Fruit fly (Drosophila melanogaster) whole organism, embryonic: ENCODE measurements around the gene CG46412.

ENCODE experiments used
- Adf1 ChIP-seq: fragments of 200-800 bp; sonication (Bioruptor generic); IDR thresholded peaks from 2 replicates; pipeline ENCODE4 v1.3.6; 2022; ENCODE audit warnings: missing biosample characterization, missing genetic modification characterization
- B-H1 ChIP-seq: fragments of 200-800 bp; sonication (Bioruptor generic); IDR thresholded peaks from 3 replicates; pipeline ENCODE4 v1.3.6; 2022; ENCODE audit warnings: missing biosample characterization, missing genetic modification characterization
- Bteb2 ChIP-seq: fragments of 200-800 bp; sonication (Bioruptor generic); optimal IDR thresholded peaks from 2 replicates; lab custom pipeline; 2016; ENCODE audit warnings: missing biosample characterization, missing genetic modification characterization
- CG11560 ChIP-seq: fragments of 200-800 bp; sonication (Bioruptor generic); IDR thresholded peaks from 3 replicates; pipeline ENCODE4 v1.3.6; 2022; ENCODE audit warnings: missing biosample characterization, missing genetic modification characterization
- CG12071 ChIP-seq: fragments of 200-800 bp; sonication (Bioruptor generic); optimal IDR thresholded peaks from 3 replicates; lab custom pipeline; 2018; ENCODE audit warnings: missing biosample characterization, mild to moderate bottlenecking, missing genetic modification characterization
- CG13894 ChIP-seq: fragments of 200-800 bp; sonication (Bioruptor generic); optimal IDR thresholded peaks from 3 replicates; lab custom pipeline; 2018; ENCODE audit warnings: missing biosample characterization, mild to moderate bottlenecking, missing genetic modification characterization, moderate library complexity
- CG17186 ChIP-seq: fragments of 200-800 bp; sonication (Bioruptor generic); optimal IDR thresholded peaks from 3 replicates; lab custom pipeline; 2017; ENCODE audit warnings: missing biosample characterization, missing genetic modification reagents, missing genetic modification characterization
- CG17802 ChIP-seq: fragments of 200-800 bp; sonication (Bioruptor generic); optimal IDR thresholded peaks from 2 replicates; lab custom pipeline; 2018; ENCODE audit warnings: missing biosample characterization, mild to moderate bottlenecking, missing genetic modification characterization, moderate library complexity
- CG18011 ChIP-seq: fragments of 200-800 bp; sonication (Bioruptor generic); optimal IDR thresholded peaks from 2 replicates; lab custom pipeline; 2017; ENCODE audit warnings: missing biosample characterization, missing genetic modification characterization, mild to moderate bottlenecking, moderate library complexity, missing genotype
- CG1832 ChIP-seq: fragments of 200-800 bp; sonication (Bioruptor generic); optimal IDR thresholded peaks from 2 replicates; lab custom pipeline; 2017; ENCODE audit warnings: missing biosample characterization, mild to moderate bottlenecking, missing genetic modification characterization, inconsistent platforms
- CG18619 ChIP-seq: fragments of 200-800 bp; sonication (Bioruptor generic); optimal IDR thresholded peaks from 3 replicates; lab custom pipeline; 2017; ENCODE audit warnings: missing biosample characterization, mild to moderate bottlenecking, missing genetic modification characterization
- CG30020 ChIP-seq: fragments of 200-800 bp; optimal IDR thresholded peaks from 2 replicates; lab custom pipeline; 2019; ENCODE audit warnings: missing biosample characterization, mild to moderate bottlenecking, missing genetic modification characterization, moderate library complexity
- CG34376 ChIP-seq: fragments of 200-800 bp; sonication (Bioruptor generic); optimal IDR thresholded peaks from 2 replicates; lab custom pipeline; 2018; ENCODE audit warnings: missing biosample characterization, mild to moderate bottlenecking, missing genetic modification characterization
- CG6765 ChIP-seq: fragments of 200-800 bp; sonication (Bioruptor generic); optimal IDR thresholded peaks from 3 replicates; lab custom pipeline; 2017; ENCODE audit warnings: missing biosample characterization, mild to moderate bottlenecking, missing genetic modification characterization
- CG7556 ChIP-seq: fragments of 200-800 bp; sonication (Bioruptor generic); optimal IDR thresholded peaks from 2 replicates; lab custom pipeline; 2017; ENCODE audit warnings: missing biosample characterization, mild to moderate bottlenecking, missing genetic modification characterization
- Deaf1 ChIP-seq: fragments of 200-800 bp; optimal IDR thresholded peaks from 3 replicates; lab custom pipeline; 2019; ENCODE audit warnings: missing biosample characterization, mild to moderate bottlenecking, missing genetic modification characterization, moderate library complexity
- Dfd ChIP-seq, 2 experiments: fragments of >200 bp; optimal IDR thresholded peaks; 2 replicates each; lab custom pipeline; 2017; ENCODE audit warnings: missing biosample characterization in 2 of 2, missing genetic modification characterization in 2 of 2
- Doc3 ChIP-seq: fragments of 200-800 bp; sonication (Bioruptor generic); IDR thresholded peaks from 3 replicates; pipeline ENCODE4 v1.3.6; 2022; ENCODE audit warnings: missing biosample characterization, missing genetic modification characterization; ENCODE audit not compliant: partially characterized antibody
- ERR ChIP-seq: fragments of 200-800 bp; sonication (Bioruptor generic); optimal IDR thresholded peaks from 2 replicates; lab custom pipeline; 2016; ENCODE audit warnings: missing biosample characterization, missing genetic modification characterization
- Fer2 ChIP-seq: fragments of 200-800 bp; sonication (Bioruptor generic); optimal IDR thresholded peaks from 2 replicates; lab custom pipeline; 2018; ENCODE audit warnings: missing biosample characterization, mild to moderate bottlenecking, missing genetic modification characterization, moderate library complexity
- HmgZ ChIP-seq: fragments of 200-800 bp; sonication (Bioruptor generic); optimal IDR thresholded peaks from 2 replicates; lab custom pipeline; 2018; ENCODE audit warnings: missing biosample characterization, mild to moderate bottlenecking, missing genetic modification characterization
- Lpt ChIP-seq: fragments of >200 bp; optimal IDR thresholded peaks from 2 replicates; lab custom pipeline; 2018; ENCODE audit warnings: missing biosample characterization, missing genetic modification characterization
- Mad ChIP-seq: fragments of 200-800 bp; sonication (Bioruptor generic); optimal IDR thresholded peaks from 2 replicates; lab custom pipeline; 2016; ENCODE audit warnings: missing biosample characterization, missing genetic modification characterization
- Sox102F ChIP-seq: fragments of 200-800 bp; sonication (Bioruptor generic); optimal IDR thresholded peaks from 2 replicates; lab custom pipeline; 2018; ENCODE audit warnings: missing biosample characterization, mild to moderate bottlenecking, missing genetic modification characterization, moderate library complexity
- bowl ChIP-seq: fragments of 200-800 bp; sonication (Bioruptor generic); IDR thresholded peaks from 2 replicates; pipeline ENCODE4 v1.3.6; 2022; ENCODE audit warnings: missing biosample characterization, missing genetic modification characterization
- chinmo ChIP-seq: fragments of 200-800 bp; sonication (Bioruptor generic); IDR thresholded peaks from 4 replicates; pipeline ENCODE4 v1.3.6; 2022; ENCODE audit warnings: missing biosample characterization, missing genetic modification characterization; ENCODE audit not compliant: partially characterized antibody
- chn ChIP-seq: fragments of 200-800 bp; sonication (Bioruptor generic); optimal IDR thresholded peaks from 2 replicates; lab custom pipeline; 2016; ENCODE audit warnings: missing biosample characterization, missing genetic modification characterization
- danr ChIP-seq: fragments of 200-800 bp; sonication (Bioruptor generic); IDR thresholded peaks from 2 replicates; pipeline ENCODE4 v1.3.6; 2022; ENCODE audit warnings: missing biosample characterization, missing genetic modification characterization
- dmrt11E ChIP-seq: fragments of 200-800 bp; sonication (Bioruptor generic); optimal IDR thresholded peaks from 3 replicates; lab custom pipeline; 2018; ENCODE audit warnings: missing biosample characterization, mild to moderate bottlenecking, missing genetic modification characterization, moderate library complexity
- en ChIP-seq: fragments of 200-800 bp; sonication (Bioruptor generic); optimal IDR thresholded peaks from 2 replicates; lab custom pipeline; 2016; ENCODE audit warnings: missing biosample characterization, missing genetic modification characterization
- gsb-n ChIP-seq: fragments of 200-800 bp; sonication (Bioruptor generic); optimal IDR thresholded peaks from 3 replicates; lab custom pipeline; 2018; ENCODE audit warnings: missing biosample characterization, mild to moderate bottlenecking, missing genetic modification characterization
- nerfin-1 ChIP-seq: fragments of 200-800 bp; sonication (Bioruptor generic); optimal IDR thresholded peaks from 3 replicates; lab custom pipeline; 2019; ENCODE audit warnings: missing biosample characterization, mild to moderate bottlenecking, missing genetic modification characterization, moderate library complexity
- onecut ChIP-seq: fragments of 200-800 bp; sonication (Bioruptor generic); IDR thresholded peaks from 2 replicates; pipeline ENCODE4 v1.3.6; 2022; ENCODE audit warnings: missing biosample characterization, missing genetic modification characterization
- so ChIP-seq: fragments of 200-800 bp; sonication (Bioruptor generic); IDR thresholded peaks from 3 replicates; pipeline ENCODE4 v1.3.6; 2022; ENCODE audit warnings: missing biosample characterization, missing genetic modification characterization
- ssp ChIP-seq: fragments of 200-800 bp; sonication (Bioruptor generic); IDR thresholded peaks from 2 replicates; pipeline ENCODE4 v1.3.6; 2022; ENCODE audit warnings: missing biosample characterization, missing genetic modification characterization
- tup ChIP-seq: fragments of 200-800 bp; sonication (Bioruptor generic); optimal IDR thresholded peaks from 2 replicates; lab custom pipeline; 2016; ENCODE audit warnings: missing biosample characterization, mild to moderate bottlenecking, missing genetic modification characterization, moderate library complexity
- yki ChIP-seq: fragments of >200 bp; optimal IDR thresholded peaks from 3 replicates; lab custom pipeline; 2018
- zen2 ChIP-seq: fragments of 200-800 bp; sonication (Bioruptor generic); IDR thresholded peaks from 3 replicates; pipeline ENCODE4 v1.3.6; 2022; ENCODE audit warnings: missing biosample characterization, missing genetic modification characterization; ENCODE audit not compliant: partially characterized antibody

The CG46412 gene

DNA sequence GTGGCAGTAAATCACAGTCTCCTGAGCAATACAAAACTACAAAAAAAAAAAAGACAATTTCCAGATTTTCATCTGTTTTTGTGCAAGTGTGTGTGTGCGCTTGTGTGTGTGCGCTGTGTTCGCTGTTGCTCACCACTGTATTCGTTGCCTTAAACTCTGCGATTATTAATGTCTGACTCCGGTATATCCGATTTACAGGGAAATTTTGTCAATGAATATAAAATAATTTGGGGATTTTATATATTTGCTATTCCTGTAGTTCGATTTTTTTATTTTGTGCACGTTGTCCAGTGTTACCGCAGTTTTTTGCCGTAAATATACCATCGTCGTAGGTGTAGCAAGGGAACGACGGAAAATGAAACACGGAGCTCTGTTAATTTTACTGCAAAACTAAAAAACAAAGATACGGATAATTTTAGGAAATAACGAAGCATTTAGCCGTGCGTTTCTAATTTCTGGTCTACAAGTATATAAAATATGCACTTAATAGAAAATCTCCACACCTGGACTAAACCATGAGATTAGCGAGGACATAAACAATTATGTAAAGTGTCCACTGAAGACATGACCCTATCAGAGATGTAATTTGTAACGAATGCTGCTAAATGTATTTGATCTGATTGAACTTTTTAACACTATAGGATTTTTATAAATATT lies 45.4 kb upstream of the CG46412 start, which contains the start of gene Duba (continued):
- TF ChIP-seq Doc3 (GFP tag; lab: Robert Waterston, UW): no peak

DNA sequence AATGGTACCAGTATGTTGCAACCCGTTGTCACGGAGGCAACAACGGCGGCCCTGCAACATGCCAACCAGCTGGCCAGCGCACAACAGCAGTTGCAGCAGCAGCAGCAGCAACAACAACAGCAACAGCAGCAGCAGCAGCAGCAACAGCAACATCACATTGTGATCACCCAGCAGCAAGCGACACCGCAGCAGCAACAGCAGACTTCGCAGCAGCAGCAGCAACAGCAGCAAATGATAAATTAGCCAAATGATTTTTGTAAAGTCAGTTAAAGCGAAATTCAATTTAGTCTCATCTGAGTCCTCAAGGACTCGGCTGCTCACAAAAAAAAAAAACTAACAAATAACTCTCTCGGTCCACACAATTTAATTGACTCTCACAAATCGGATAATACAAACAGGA lies 40.4 kb upstream of the CG46412 start:
- TF ChIP-seq B-H1 (GFP tag; lab: Robert Waterston, UW) (no peak), Dfd (GFP tag; optimal IDR thresholded peaks at IDR 0.05; lab: Kevin White, UChicago) (peak in 1 of 2 experiments; percentile 83)

DNA sequence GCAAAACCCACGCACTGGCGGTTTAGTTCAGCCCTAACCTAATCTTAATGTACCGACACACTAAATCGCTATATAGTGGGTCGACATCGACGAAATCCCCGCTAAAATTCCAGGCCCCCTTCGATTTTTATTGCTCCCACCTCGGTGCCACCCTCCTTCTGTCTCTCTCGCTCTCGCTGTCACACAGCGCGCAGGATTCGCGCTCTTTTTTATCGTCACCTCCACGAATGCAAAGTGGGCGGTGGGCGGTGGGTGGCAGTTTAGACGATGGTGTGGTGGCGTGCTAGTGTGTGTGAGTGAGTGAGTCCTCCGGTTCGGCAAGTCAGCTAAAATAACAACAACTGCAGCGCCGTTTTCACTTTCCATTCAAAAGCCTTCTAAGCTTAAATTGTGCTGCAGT lies 38.2 kb upstream of the CG46412 start:
- TF ChIP-seq CG34376 (GFP tag; lab: Kevin White, UChicago): no peak
- no peak for TF ChIP-seq ssp (GFP tag; lab: Robert Waterston, UW)
- TF ChIP-seq Adf1 (GFP tag; lab: Robert Waterston, UW): no peak
- no peak for TF ChIP-seq dmrt11E (tag; lab: Kevin White, UChicago)
- no peak for TF ChIP-seq chn (GFP tag; lab: Kevin White, UChicago)
- no peak for TF ChIP-seq CG17802
- TF ChIP-seq nerfin-1: no peak
- no peak for TF ChIP-seq ERR (GFP tag; lab: Kevin White, UChicago)
- TF ChIP-seq Bteb2: no peak
- TF ChIP-seq CG30020 (tag; lab: Kevin White, UChicago): no peak
- no peak for TF ChIP-seq chinmo (GFP tag; lab: Robert Waterston, UW)
- peak; percentile 12 for TF ChIP-seq CG1832 (GFP tag; lab: Kevin White, UChicago)
- no peak for TF ChIP-seq CG6765 (GFP tag; lab: Kevin White, UChicago)
- TF ChIP-seq onecut (GFP tag; lab: Robert Waterston, UW): peak; percentile 34; the same call in 1 of the 2 replicates
- TF ChIP-seq Fer2: no peak
- TF ChIP-seq CG7556 (GFP tag; lab: Kevin White, UChicago): no peak
- peak; percentile 36 for TF ChIP-seq CG13894 (tag; lab: Kevin White, UChicago)
- peak; percentile 4 for TF ChIP-seq CG12071 (GFP tag; lab: Kevin White, UChicago)
- TF ChIP-seq bowl (GFP tag; lab: Robert Waterston, UW): no peak
- no peak for TF ChIP-seq yki
- no peak for TF ChIP-seq Mad (GFP tag; lab: Kevin White, UChicago)
- no peak for TF ChIP-seq tup (GFP tag; lab: Kevin White, UChicago)
- TF ChIP-seq HmgZ: no peak
- no peak for TF ChIP-seq CG17186 (GFP tag; lab: Kevin White, UChicago)
- TF ChIP-seq Lpt (GFP tag; lab: Kevin White, UChicago): no peak
- peak; percentile 56 for TF ChIP-seq Deaf1 (tag; lab: Kevin White, UChicago)
- no peak for TF ChIP-seq so (GFP tag; lab: Robert Waterston, UW)
- no peak for TF ChIP-seq danr (GFP tag; lab: Robert Waterston, UW)
- TF ChIP-seq Sox102F (GFP tag; lab: Kevin White, UChicago): no peak
- TF ChIP-seq zen2 (GFP tag; lab: Robert Waterston, UW): no peak
- no peak for TF ChIP-seq gsb-n (tag; lab: Kevin White, UChicago)
- TF ChIP-seq CG11560 (tag; lab: Robert Waterston, UW): no peak
- TF ChIP-seq en (GFP tag; lab: Kevin White, UChicago): no peak
- no peak for TF ChIP-seq CG18011
- no peak for TF ChIP-seq CG18619 (GFP tag; lab: Kevin White, UChicago)
